Worm (Caenorhabditis elegans) whole organism, late embryonic: Measurements from ENCODE around the gene F52G3.8.

Source experiments
- C08G9.2 ChIP-seq: sonication (generic microtip); optimal IDR thresholded peaks from 2 replicates; lab custom pipeline; 2016; ENCODE audit warnings: mild to moderate bottlenecking, missing genetic modification characterization, moderate library complexity, missing compliant biosample characterization
- K02D7.2 ChIP-seq: sonication (generic microtip); optimal IDR thresholded peaks from 2 replicates; lab custom pipeline; 2017; ENCODE audit warnings: mild to moderate bottlenecking, missing genetic modification characterization, missing compliant biosample characterization
- K09A11.1 ChIP-seq: sonication (generic microtip); optimal IDR thresholded peaks from 2 replicates; lab custom pipeline; 2017; ENCODE audit warnings: antibody characterized with exemption, mild to moderate bottlenecking, missing genetic modification characterization, missing compliant biosample characterization; ENCODE audit not compliant: insufficient read depth
- T23F11.4 ChIP-seq: fragments of 200-800 bp; sonication (Bioruptor generic); optimal IDR thresholded peaks from 2 replicates; lab custom pipeline; 2018; ENCODE audit warnings: mild to moderate bottlenecking, missing genetic modification characterization, missing compliant biosample characterization
- Y22D7AL.16 ChIP-seq: sonication (generic microtip); optimal IDR thresholded peaks from 2 replicates; lab custom pipeline; 2016; ENCODE audit warnings: missing genetic modification characterization, missing compliant biosample characterization
- ama-1 ChIP-seq: fragments of 150-350 bp; optimal IDR thresholded peaks from 2 replicates; lab custom pipeline; 2014
- ceh-19 ChIP-seq: fragments of 200-800 bp; sonication (Bioruptor generic); optimal IDR thresholded peaks from 2 replicates; lab custom pipeline; 2018; ENCODE audit warnings: mild to moderate bottlenecking, missing genetic modification characterization, missing compliant biosample characterization
- ceh-22 ChIP-seq: sonication (generic microtip); optimal IDR thresholded peaks from 2 replicates; lab custom pipeline; 2017; ENCODE audit warnings: missing biosample characterization, missing genetic modification characterization
- ceh-24 ChIP-seq: sonication (generic microtip); optimal IDR thresholded peaks from 2 replicates; lab custom pipeline; 2016; ENCODE audit warnings: mild to moderate bottlenecking, missing genetic modification characterization, missing compliant biosample characterization
- ceh-30 ChIP-seq: fragments of 150-350 bp; optimal IDR thresholded peaks from 2 replicates; lab custom pipeline; 2014; ENCODE audit warnings: missing biosample characterization, missing genetic modification characterization
- ceh-34 ChIP-seq: sonication (generic microtip); optimal IDR thresholded peaks from 2 replicates; lab custom pipeline; 2016; ENCODE audit warnings: mild to moderate bottlenecking, missing genetic modification characterization, missing compliant biosample characterization
- ceh-45 ChIP-seq: fragments of 200-800 bp; sonication (Bioruptor generic); IDR thresholded peaks from 2 replicates; pipeline ENCODE4 v1.3.6; 2022; ENCODE audit warnings: missing genetic modification reagents, missing genetic modification characterization, missing compliant biosample characterization
- ceh-48 ChIP-seq: sonication (generic microtip); optimal IDR thresholded peaks from 2 replicates; lab custom pipeline; 2016; ENCODE audit warnings: missing genetic modification characterization, inconsistent platforms, missing compliant biosample characterization
- ceh-6 ChIP-seq: fragments of 200-800 bp; sonication (Bioruptor generic); optimal IDR thresholded peaks from 2 replicates; lab custom pipeline; 2018; ENCODE audit warnings: mild to moderate bottlenecking, missing genetic modification characterization, missing compliant biosample characterization
- ceh-9 ChIP-seq: sonication (generic microtip); optimal IDR thresholded peaks from 2 replicates; lab custom pipeline; 2016; ENCODE audit warnings: mild to moderate bottlenecking, missing genetic modification characterization, inconsistent platforms, missing compliant biosample characterization
- che-1 ChIP-seq: sonication (generic microtip); optimal IDR thresholded peaks from 2 replicates; lab custom pipeline; 2016; ENCODE audit warnings: mild to moderate bottlenecking, missing genetic modification characterization, missing compliant biosample characterization
- dmd-4 ChIP-seq: sonication (generic microtip); optimal IDR thresholded peaks from 2 replicates; lab custom pipeline; 2016; ENCODE audit warnings: borderline replicate concordance, missing genetic modification characterization, missing compliant biosample characterization
- elt-2 ChIP-seq: sonication (generic microtip); optimal IDR thresholded peaks from 2 replicates; lab custom pipeline; 2016; ENCODE audit warnings: missing genetic modification reagents, missing genetic modification characterization, missing compliant biosample characterization
- elt-4 ChIP-seq: sonication (generic microtip); optimal IDR thresholded peaks from 2 replicates; lab custom pipeline; 2016; ENCODE audit warnings: missing genetic modification characterization, missing compliant biosample characterization
- fax-1 ChIP-seq: sonication (generic microtip); optimal IDR thresholded peaks from 2 replicates; lab custom pipeline; 2016; ENCODE audit warnings: missing genotype, missing genetic modification characterization, missing compliant biosample characterization
- fkh-10 ChIP-seq: fragments of 150-350 bp; optimal IDR thresholded peaks from 2 replicates; lab custom pipeline; 2014; ENCODE audit warnings: missing biosample characterization, missing genetic modification reagents, missing genetic modification characterization
- fkh-6 ChIP-seq: sonication (generic microtip); optimal IDR thresholded peaks from 2 replicates; lab custom pipeline; 2016; ENCODE audit warnings: missing genetic modification characterization, missing compliant biosample characterization
- hlh-13 ChIP-seq: fragments of 200-800 bp; sonication (Bioruptor generic); optimal IDR thresholded peaks from 2 replicates; lab custom pipeline; 2018; ENCODE audit warnings: mild to moderate bottlenecking, missing genetic modification characterization, missing compliant biosample characterization
- hlh-30 ChIP-seq: sonication (generic microtip); optimal IDR thresholded peaks from 2 replicates; lab custom pipeline; 2017; ENCODE audit warnings: antibody characterized with exemption, missing genetic modification characterization, missing compliant biosample characterization; ENCODE audit not compliant: insufficient read depth
- lim-6 ChIP-seq: sonication (generic microtip); optimal IDR thresholded peaks from 2 replicates; lab custom pipeline; 2016; ENCODE audit warnings: missing genetic modification characterization, missing compliant biosample characterization
- lin-11 ChIP-seq: fragments of 200-800 bp; sonication (Bioruptor generic); optimal IDR thresholded peaks from 2 replicates; lab custom pipeline; 2018; ENCODE audit warnings: mild to moderate bottlenecking, missing genetic modification characterization, missing compliant biosample characterization
- mec-3 ChIP-seq: sonication (generic microtip); optimal IDR thresholded peaks from 2 replicates; lab custom pipeline; 2016; ENCODE audit warnings: borderline replicate concordance, missing genetic modification characterization, missing compliant biosample characterization
- nhr-11 ChIP-seq: fragments of 150-350 bp; optimal IDR thresholded peaks from 2 replicates; lab custom pipeline; 2014; ENCODE audit warnings: missing biosample characterization, missing genetic modification characterization
- nhr-232 ChIP-seq: sonication (generic microtip); optimal IDR thresholded peaks from 2 replicates; lab custom pipeline; 2016; ENCODE audit warnings: missing genetic modification characterization, missing compliant biosample characterization
- npax-4 ChIP-seq: sonication (generic microtip); optimal IDR thresholded peaks from 2 replicates; lab custom pipeline; 2016; ENCODE audit warnings: missing genetic modification characterization, missing compliant biosample characterization
- odd-2 ChIP-seq: sonication (generic microtip); optimal IDR thresholded peaks from 2 replicates; lab custom pipeline; 2017; ENCODE audit warnings: antibody characterized with exemption, mild to moderate bottlenecking, missing genetic modification characterization, missing compliant biosample characterization
- pag-3 ChIP-seq: sonication (generic microtip); optimal IDR thresholded peaks from 2 replicates; lab custom pipeline; 2016; ENCODE audit warnings: missing compliant biosample characterization, missing genetic modification characterization, borderline replicate concordance
- pax-1 ChIP-seq: fragments of 150-350 bp; optimal IDR thresholded peaks from 2 replicates; lab custom pipeline; 2014; ENCODE audit warnings: missing biosample characterization, missing genetic modification characterization
- pha-2 ChIP-seq: sonication (generic microtip); optimal IDR thresholded peaks from 2 replicates; lab custom pipeline; 2017; ENCODE audit warnings: mild to moderate bottlenecking, missing genetic modification characterization, missing compliant biosample characterization
- pha-4 ChIP-seq: fragments of 150-350 bp; optimal IDR thresholded peaks from 2 replicates; lab custom pipeline; 2018; ENCODE audit warnings: missing biosample characterization, missing genetic modification reagents, missing genetic modification characterization
- pros-1 ChIP-seq: fragments of 150-350 bp; optimal IDR thresholded peaks from 2 replicates; lab custom pipeline; 2014; ENCODE audit warnings: missing biosample characterization, missing genetic modification reagents, missing genetic modification characterization
- rnt-1 ChIP-seq: sonication (generic microtip); optimal IDR thresholded peaks from 2 replicates; lab custom pipeline; 2016; ENCODE audit warnings: missing genetic modification characterization, missing compliant biosample characterization
- sox-2 ChIP-seq: fragments of 200-800 bp; sonication (Bioruptor generic); IDR thresholded peaks from 2 replicates; pipeline ENCODE4 v1.3.6; 2022; ENCODE audit warnings: missing genetic modification reagents, missing genetic modification characterization, missing compliant biosample characterization
- sox-4 ChIP-seq: sonication (generic microtip); optimal IDR thresholded peaks from 2 replicates; lab custom pipeline; 2017; ENCODE audit warnings: mild to moderate bottlenecking, missing genetic modification characterization, inconsistent platforms, missing compliant biosample characterization
- syd-9 ChIP-seq: sonication (generic microtip); optimal IDR thresholded peaks from 2 replicates; lab custom pipeline; 2016; ENCODE audit warnings: mild to moderate bottlenecking, missing genetic modification characterization, moderate library complexity, missing compliant biosample characterization
- tbx-7 ChIP-seq: sonication (generic microtip); optimal IDR thresholded peaks from 2 replicates; lab custom pipeline; 2016; ENCODE audit warnings: missing genotype, missing genetic modification characterization, missing compliant biosample characterization
- ttx-3 ChIP-seq: sonication (generic microtip); optimal IDR thresholded peaks from 2 replicates; lab custom pipeline; 2016; ENCODE audit warnings: missing genetic modification reagents, missing genetic modification characterization, missing compliant biosample characterization
- unc-3 ChIP-seq, 2 experiments: fragments of 200-800 bp in 1 of 2; sonication (Bioruptor generic) in 1 of 2; sonication (generic microtip) in 1 of 2; conservative IDR thresholded peaks in 1 of 2; optimal IDR thresholded peaks in 1 of 2; 2 replicates each; pipeline versions ENCODE4 v1.3.6 to Lab custom; 2016 to 2022; ENCODE audit warnings: missing compliant biosample characterization in 2 of 2, missing genetic modification characterization in 2 of 2, missing genetic modification reagents in 1 of 2
- unc-42 ChIP-seq: sonication (generic microtip); optimal IDR thresholded peaks from 2 replicates; lab custom pipeline; 2016; ENCODE audit warnings: missing genotype, missing genetic modification characterization, missing compliant biosample characterization
- unc-55 ChIP-seq: sonication (generic microtip); optimal IDR thresholded peaks from 2 replicates; lab custom pipeline; 2017; ENCODE audit warnings: missing biosample characterization, missing genetic modification reagents, missing genetic modification characterization
- unc-86 ChIP-seq: sonication (generic microtip); optimal IDR thresholded peaks from 2 replicates; lab custom pipeline; 2016; ENCODE audit warnings: missing genetic modification characterization, missing compliant biosample characterization
- zip-5 ChIP-seq: sonication (generic microtip); optimal IDR thresholded peaks from 2 replicates; lab custom pipeline; 2016; ENCODE audit warnings: missing genetic modification characterization, missing compliant biosample characterization
- ztf-16 ChIP-seq: sonication (generic microtip); optimal IDR thresholded peaks from 2 replicates; lab custom pipeline; 2017; ENCODE audit warnings: missing genetic modification characterization, missing compliant biosample characterization

F52G3.8 gene

ce11 chrX:16929560-16930332 lies 23.0 kb downstream of the F52G3.8 start (continued):
- TF ChIP-seq ceh-30 (tag; lab: Kevin White, UChicago) (peak; percentile 74), pha-2 (tag; lab: Kevin White, UChicago) (peak; percentile 56), unc-55 (peak; percentile 98), K09A11.1 (peak; percentile 64), elt-2 (tag; lab: Kevin White, UChicago) (peak; percentile 71), zip-5 (tag; lab: Kevin White, UChicago) (peak; percentile 12), fax-1 (tag; lab: Kevin White, UChicago) (peak; percentile 58), tbx-7 (tag; lab: Kevin White, UChicago) (peak; percentile 34), ztf-16 (tag; lab: Kevin White, UChicago) (peak; percentile 76), ceh-24 (tag; lab: Kevin White, UChicago) (peak; percentile 48), ceh-22 (tag; lab: Kevin White, UChicago) (peak; percentile 75), unc-3 (GFP tag; conservative IDR thresholded peaks at IDR 0.05; lab: Robert Waterston, UW) (no peak; the same call in 1 of the 2 replicates), unc-3 (tag; optimal IDR thresholded peaks at IDR 0.05; lab: Kevin White, UChicago) (peak; percentile 75), ceh-34 (peak; percentile 97), unc-86 (tag; lab: Kevin White, UChicago) (peak; percentile 58), ceh-48 (tag; lab: Kevin White, UChicago) (peak; percentile 6), lin-11 (peak; percentile 28), odd-2 (tag; lab: Kevin White, UChicago) (no peak)

- no peak for TF ChIP-seq unc-55
- peak; percentile 71 for TF ChIP-seq ttx-3 (tag; lab: Kevin White, UChicago)
- no peak for TF ChIP-seq ceh-22 (tag; lab: Kevin White, UChicago)
- TF ChIP-seq pha-4 (tag; lab: Kevin White, UChicago), result no peak
- TF ChIP-seq rnt-1 (tag; lab: Kevin White, UChicago), result no peak
- TF ChIP-seq che-1 (tag; lab: Kevin White, UChicago), result peak; percentile 75
- TF ChIP-seq Y22D7AL.16, result peak; percentile 73
- no peak for TF ChIP-seq ceh-9
- TF ChIP-seq ceh-19 (GFP tag; lab: Kevin White, UChicago), result peak; percentile 57
- TF ChIP-seq tbx-7 (tag; lab: Kevin White, UChicago), result peak; percentile 47
- peak; percentile 67 for TF ChIP-seq sox-4 (tag; lab: Kevin White, UChicago)
- no peak for TF ChIP-seq hlh-30
- no peak for TF ChIP-seq pag-3 (tag; lab: Kevin White, UChicago)
- TF ChIP-seq nhr-11 (tag; lab: Kevin White, UChicago), result no peak
- TF ChIP-seq lim-6 (tag; lab: Kevin White, UChicago), result no peak
- no peak for TF ChIP-seq fkh-10 (GFP tag; lab: Kevin White, UChicago)
- TF ChIP-seq ama-1 (lab: Kevin White, UChicago), result no peak
- TF ChIP-seq ceh-6 (GFP tag; lab: Kevin White, UChicago), result peak; percentile 81
- TF ChIP-seq C08G9.2 (tag; lab: Kevin White, UChicago), result peak; percentile 41
- TF ChIP-seq nhr-232 (tag; lab: Kevin White, UChicago), result peak; percentile 81
- peak; percentile 67 for TF ChIP-seq dmd-4 (tag; lab: Kevin White, UChicago)
- TF ChIP-seq lin-11, result peak; percentile 63
- peak; percentile 65 for TF ChIP-seq T23F11.4 (GFP tag; lab: Kevin White, UChicago)
- TF ChIP-seq pha-2 (tag; lab: Kevin White, UChicago), result peak; percentile 72
- TF ChIP-seq hlh-13 (GFP tag; lab: Kevin White, UChicago), result peak; percentile 30
- TF ChIP-seq pax-1, result no peak
- TF ChIP-seq mec-3 (tag; lab: Kevin White, UChicago), result no peak
- peak; percentile 51 for TF ChIP-seq npax-4 (tag; lab: Kevin White, UChicago)
- peak; percentile 24 for TF ChIP-seq odd-2 (tag; lab: Kevin White, UChicago)
- TF ChIP-seq ceh-45 (GFP tag; lab: Robert Waterston, UW), result peak; percentile 50; the same call in 1 of the 2 replicates
- TF ChIP-seq unc-42, result no peak
- peak; percentile 66 for TF ChIP-seq syd-9 (tag; lab: Kevin White, UChicago)
- TF ChIP-seq pros-1 (tag; lab: Kevin White, UChicago), result no peak
- TF ChIP-seq K02D7.2, result no peak
- TF ChIP-seq fkh-6 (tag; lab: Kevin White, UChicago), result peak; percentile 59
- no peak for TF ChIP-seq ceh-30 (tag; lab: Kevin White, UChicago)
- TF ChIP-seq sox-2 (GFP tag; lab: Robert Waterston, UW), result peak; percentile 75
- no peak for TF ChIP-seq elt-4 (tag; lab: Kevin White, UChicago)
Measured at ce11 chrX:16928087-16928486, 24.7 kb downstream of the F52G3.8 start.
